Worm (Caenorhabditis elegans) whole organism, L4 larva: ENCODE data around the gene twk-22.
A peak's percentile ranks its signal among the peaks of the same experiment; 100 is the strongest.
"Not testable (repeated sequence)": the region's sequence is repeated elsewhere in the genome, so short reads cannot be mapped to it uniquely, and the experiment has no call there.

Experiments
- D1046.2 ChIP-seq: fragments of 200-800 bp; sonication (Bioruptor generic); IDR thresholded peaks from 2 replicates; pipeline ENCODE4 v1.3.6; 2022; ENCODE audit warnings: missing genetic modification characterization, missing compliant biosample characterization
- F10B5.3 ChIP-seq: sonication (generic microtip); optimal IDR thresholded peaks from 2 replicates; lab custom pipeline; 2016; ENCODE audit warnings: mild to moderate bottlenecking, missing genetic modification characterization, missing compliant biosample characterization
- F37D6.2 ChIP-seq: sonication (generic microtip); optimal IDR thresholded peaks from 2 replicates; lab custom pipeline; 2016; ENCODE audit warnings: mild to moderate bottlenecking, missing genetic modification characterization, missing compliant biosample characterization
- F44E2.7 ChIP-seq: fragments of 200-800 bp; sonication (Bioruptor generic); IDR thresholded peaks from 2 replicates; pipeline ENCODE4 v2.1.2; 2022; ENCODE audit warnings: missing genetic modification characterization, missing compliant biosample characterization
- R02D3.7 ChIP-seq: fragments of 150-350 bp; sonication (generic microtip); optimal IDR thresholded peaks from 3 replicates; lab custom pipeline; 2014; ENCODE audit warnings: missing biosample characterization, missing genetic modification characterization
- T26A8.4 ChIP-seq: fragments of 200-800 bp; sonication (Bioruptor generic); IDR thresholded peaks from 2 replicates; pipeline ENCODE4 v1.3.6; 2022; ENCODE audit warnings: missing genetic modification characterization, missing compliant biosample characterization
- Y48G9A.11 ChIP-seq: fragments of 200-800 bp; sonication (Bioruptor generic); IDR thresholded peaks from 2 replicates; pipeline ENCODE4 v1.3.6; 2022; ENCODE audit warnings: missing genetic modification reagents, missing genetic modification characterization, missing compliant biosample characterization
- ceh-20 ChIP-seq: fragments of 200-800 bp; sonication (Bioruptor generic); IDR thresholded peaks from 2 replicates; pipeline ENCODE4 v1.3.6; 2022; ENCODE audit warnings: missing genetic modification reagents, missing genetic modification characterization, missing compliant biosample characterization
- ceh-28 ChIP-seq: fragments of 150-350 bp; optimal IDR thresholded peaks from 2 replicates; lab custom pipeline; 2014; ENCODE audit warnings: missing biosample characterization, missing genetic modification reagents, missing genetic modification characterization
- ceh-32 ChIP-seq: sonication (generic microtip); optimal IDR thresholded peaks from 2 replicates; lab custom pipeline; 2016; ENCODE audit warnings: mild to moderate bottlenecking, missing genetic modification characterization, missing compliant biosample characterization; ENCODE audit not compliant: poor library complexity
- ceh-44 ChIP-seq: fragments of 200-800 bp; sonication (Bioruptor generic); IDR thresholded peaks from 2 replicates; pipeline ENCODE4 v1.3.6; 2022; ENCODE audit warnings: missing genetic modification reagents, missing genetic modification characterization, missing compliant biosample characterization
- ceh-82 ChIP-seq: sonication (generic microtip); optimal IDR thresholded peaks from 2 replicates; lab custom pipeline; 2017; ENCODE audit warnings: missing biosample characterization, missing genetic modification characterization
- ces-1 ChIP-seq: fragments of 150-350 bp; sonication (generic microtip); optimal IDR thresholded peaks from 4 replicates; lab custom pipeline; 2014; ENCODE audit warnings: missing biosample characterization, missing genetic modification reagents, missing genetic modification characterization
- cey-2 ChIP-seq: sonication (generic microtip); optimal IDR thresholded peaks from 3 replicates; lab custom pipeline; 2017; ENCODE audit warnings: missing genetic modification characterization, mild to moderate bottlenecking, missing compliant biosample characterization, antibody characterized with exemption, borderline replicate concordance; ENCODE audit not compliant: insufficient read depth
- daf-12 ChIP-seq: fragments of 150-350 bp; optimal IDR thresholded peaks from 2 replicates; lab custom pipeline; 2014; ENCODE audit warnings: missing biosample characterization, missing genetic modification reagents, missing genetic modification characterization
- daf-16 ChIP-seq, 3 experiments: sonication (generic microtip); optimal IDR thresholded peaks; 2 replicates each; lab custom pipeline; 2016 to 2017; ENCODE audit warnings: missing genetic modification characterization in 3 of 3, missing genetic modification reagents in 3 of 3, mild to moderate bottlenecking in 2 of 3, missing compliant biosample characterization in 2 of 3, missing biosample characterization in 1 of 3, moderate library complexity in 1 of 3
- daf-19 ChIP-seq: fragments of 200-800 bp; sonication (Bioruptor generic); conservative IDR thresholded peaks from 2 replicates; pipeline ENCODE4 v1.3.6; 2022; ENCODE audit warnings: missing genetic modification characterization, missing compliant biosample characterization
- dmd-6 ChIP-seq: fragments of 200-800 bp; sonication (Bioruptor generic); IDR thresholded peaks from 2 replicates; pipeline ENCODE4 v1.3.6; 2022; ENCODE audit warnings: missing genetic modification reagents, missing genetic modification characterization, missing compliant biosample characterization
- dmd-8 ChIP-seq: fragments of 200-800 bp; sonication (Bioruptor generic); IDR thresholded peaks from 2 replicates; pipeline ENCODE4 v1.3.6; 2022; ENCODE audit warnings: missing genetic modification characterization, missing compliant biosample characterization
- dve-1 ChIP-seq: sonication (generic microtip); optimal IDR thresholded peaks from 2 replicates; lab custom pipeline; 2017; ENCODE audit warnings: antibody characterized with exemption, mild to moderate bottlenecking, missing genetic modification characterization, missing compliant biosample characterization; ENCODE audit not compliant: insufficient read depth
- egl-27 ChIP-seq: sonication (generic microtip); optimal IDR thresholded peaks from 3 replicates; lab custom pipeline; 2017; ENCODE audit warnings: missing biosample characterization, missing genetic modification reagents, missing genetic modification characterization
- fkh-10 ChIP-seq: fragments of 150-350 bp; optimal IDR thresholded peaks from 2 replicates; lab custom pipeline; 2014; ENCODE audit warnings: missing biosample characterization, missing genetic modification reagents, missing genetic modification characterization
- fos-1 ChIP-seq: fragments of 150-350 bp; optimal IDR thresholded peaks from 2 replicates; lab custom pipeline; 2014; ENCODE audit warnings: missing biosample characterization, missing genetic modification characterization
- gei-8 ChIP-seq: fragments of 200-800 bp; sonication (Bioruptor generic); optimal IDR thresholded peaks from 2 replicates; lab custom pipeline; 2018; ENCODE audit warnings: mild to moderate bottlenecking, missing genetic modification characterization, missing compliant biosample characterization
- hif-1 ChIP-seq, 2 experiments: sonication (generic microtip); optimal IDR thresholded peaks; 2 replicates each; lab custom pipeline; 2016 to 2017; ENCODE audit warnings: missing compliant biosample characterization in 2 of 2, missing genetic modification characterization in 2 of 2, missing genetic modification reagents in 2 of 2, missing genotype in 2 of 2, mild to moderate bottlenecking in 1 of 2
- hlh-11 ChIP-seq: fragments of 200-800 bp; sonication (Bioruptor generic); optimal IDR thresholded peaks from 2 replicates; lab custom pipeline; 2018; ENCODE audit warnings: mild to moderate bottlenecking, missing genetic modification characterization, missing compliant biosample characterization
- hlh-30 ChIP-seq: sonication (generic microtip); optimal IDR thresholded peaks from 2 replicates; lab custom pipeline; 2017; ENCODE audit warnings: antibody characterized with exemption, mild to moderate bottlenecking, missing genetic modification characterization, missing compliant biosample characterization; ENCODE audit not compliant: insufficient read depth
- lin-38 ChIP-seq: fragments of 200-800 bp; sonication (Bioruptor generic); IDR thresholded peaks from 2 replicates; pipeline ENCODE4 v1.3.6; 2022; ENCODE audit warnings: missing genetic modification reagents, missing genetic modification characterization, missing compliant biosample characterization
- lin-39 ChIP-seq: fragments of 150-350 bp; optimal IDR thresholded peaks from 2 replicates; lab custom pipeline; 2014; ENCODE audit warnings: missing biosample characterization, missing genetic modification reagents, missing genetic modification characterization
- lir-3 ChIP-seq: sonication (generic microtip); optimal IDR thresholded peaks from 2 replicates; lab custom pipeline; 2016; ENCODE audit warnings: mild to moderate bottlenecking, missing genetic modification characterization, missing compliant biosample characterization
- madf-9 ChIP-seq: fragments of 200-800 bp; sonication (Bioruptor generic); conservative IDR thresholded peaks from 2 replicates; pipeline ENCODE4 v1.3.6; 2022; ENCODE audit warnings: missing genetic modification reagents, missing genetic modification characterization, missing compliant biosample characterization
- mdl-1 ChIP-seq, 2 experiments: fragments of 150-350 bp in 1 of 2; sonication (generic microtip) in 1 of 2; optimal IDR thresholded peaks; 2 replicates each; lab custom pipeline; 2014 to 2017; ENCODE audit warnings: missing biosample characterization in 2 of 2, missing genetic modification characterization in 2 of 2
- mep-1 ChIP-seq: fragments of 150-350 bp; sonication (generic microtip); optimal IDR thresholded peaks from 3 replicates; lab custom pipeline; 2014; ENCODE audit warnings: missing biosample characterization, missing genetic modification characterization
- mes-2 ChIP-seq: sonication (generic microtip); optimal IDR thresholded peaks from 2 replicates; lab custom pipeline; 2016; ENCODE audit warnings: missing genotype, mild to moderate bottlenecking, missing genetic modification characterization, missing compliant biosample characterization; ENCODE audit not compliant: poor library complexity, severe bottlenecking
- nhr-10 ChIP-seq: fragments of 150-350 bp; optimal IDR thresholded peaks from 2 replicates; lab custom pipeline; 2014; ENCODE audit warnings: missing biosample characterization, missing genetic modification characterization
- nhr-11 ChIP-seq: fragments of 150-350 bp; optimal IDR thresholded peaks from 2 replicates; lab custom pipeline; 2014; ENCODE audit warnings: missing biosample characterization, missing genetic modification characterization
- nhr-237 ChIP-seq: sonication (generic microtip); optimal IDR thresholded peaks from 2 replicates; lab custom pipeline; 2017; ENCODE audit warnings: missing biosample characterization, missing genetic modification characterization
- nhr-76 ChIP-seq: fragments of 150-350 bp; optimal IDR thresholded peaks from 2 replicates; lab custom pipeline; 2014; ENCODE audit warnings: missing biosample characterization, missing genetic modification characterization
- php-3 ChIP-seq: fragments of 200-800 bp; sonication (Bioruptor generic); IDR thresholded peaks from 2 replicates; pipeline ENCODE4 v1.3.6; 2022; ENCODE audit warnings: missing genetic modification reagents, missing genetic modification characterization, missing compliant biosample characterization
- rbr-2 ChIP-seq: sonication (generic microtip); optimal IDR thresholded peaks from 2 replicates; lab custom pipeline; 2016; ENCODE audit warnings: missing genotype, missing genetic modification characterization, missing compliant biosample characterization
- sdz-12 ChIP-seq: fragments of 200-800 bp; sonication (Bioruptor generic); optimal IDR thresholded peaks from 2 replicates; lab custom pipeline; 2018; ENCODE audit warnings: mild to moderate bottlenecking, missing genetic modification characterization, missing compliant biosample characterization
- snpc-1.2 ChIP-seq: fragments of 200-800 bp; sonication (Bioruptor generic); IDR thresholded peaks from 2 replicates; pipeline ENCODE4 v1.3.6; 2022; ENCODE audit warnings: missing genetic modification reagents, missing genetic modification characterization, missing compliant biosample characterization
- spr-1 ChIP-seq: sonication (generic microtip); optimal IDR thresholded peaks from 2 replicates; lab custom pipeline; 2016; ENCODE audit warnings: mild to moderate bottlenecking, missing genetic modification characterization, missing compliant biosample characterization
- unc-62 ChIP-seq, 3 experiments: fragments of 150-350 bp in 1 of 3; sonication (generic microtip); optimal IDR thresholded peaks in 2 of 3; peaks in 1 of 3; 1 replicate in 1 of 3; 2 replicates in 2 of 3; lab custom pipeline; 2014 to 2017; ENCODE audit warnings: missing biosample characterization in 3 of 3, missing genetic modification characterization in 3 of 3, missing genetic modification reagents in 3 of 3, missing genotype in 1 of 3
- vab-7 ChIP-seq: fragments of 200-800 bp; sonication (Bioruptor generic); IDR thresholded peaks from 2 replicates; pipeline ENCODE4 v1.3.6; 2022; ENCODE audit warnings: missing genetic modification reagents, missing genetic modification characterization, missing compliant biosample characterization
- zag-1 ChIP-seq: fragments of 150-350 bp; optimal IDR thresholded peaks from 2 replicates; lab custom pipeline; 2014; ENCODE audit warnings: missing biosample characterization, missing genetic modification characterization
- zfp-3 ChIP-seq: fragments of 200-800 bp; sonication (Bioruptor generic); conservative IDR thresholded peaks from 2 replicates; pipeline ENCODE4 v1.3.6; 2022; ENCODE audit warnings: missing genetic modification reagents, missing genetic modification characterization, missing compliant biosample characterization
- zip-11 ChIP-seq: fragments of 200-800 bp; sonication (Bioruptor generic); IDR thresholded peaks from 2 replicates; pipeline ENCODE4 v1.3.6; 2022; ENCODE audit warnings: missing genetic modification characterization, missing compliant biosample characterization

Gene twk-22

ce11 chrX:16298173-16298572 lies 8.1 kb upstream of the twk-22 start (continued):
- TF ChIP-seq egl-27: no peak
- TF ChIP-seq zip-11: 0 out of 2 replicates have a peak, but pooled peaks have one; percentile 49
- peak; percentile 53 for TF ChIP-seq F37D6.2 (tag; lab: Kevin White, UChicago)
- no peak for TF ChIP-seq daf-12 (tag; lab: Kevin White, UChicago)
- no peak for TF ChIP-seq ceh-82 (tag; lab: Kevin White, UChicago)
- no peak for TF ChIP-seq lin-39
- peak; percentile 60 for TF ChIP-seq spr-1
- TF ChIP-seq gei-8 (GFP tag; lab: Kevin White, UChicago): no peak
- TF ChIP-seq mdl-1 (tag; optimal IDR thresholded peaks at IDR 0.05; lab: Kevin White, UChicago): peak in 1 of 2 experiments; percentile 42
- TF ChIP-seq mep-1: peak; percentile 76
- no peak for TF ChIP-seq zag-1 (tag; lab: Kevin White, UChicago)
- TF ChIP-seq dmd-8: peak; percentile 83; the same call in 1 of the 2 replicates
- 0 out of 2 replicates have a peak, but pooled peaks have one; percentile 53 for TF ChIP-seq ceh-20
- TF ChIP-seq rbr-2 (tag; lab: Kevin White, UChicago): peak; percentile 68
- TF ChIP-seq hif-1 (tag; optimal IDR thresholded peaks at IDR 0.05; lab: Kevin White, UChicago): peak in 1 of 2 experiments; percentile 45
- TF ChIP-seq nhr-237 (tag; lab: Kevin White, UChicago): no peak
- TF ChIP-seq ceh-28 (tag; lab: Kevin White, UChicago): no peak
- TF ChIP-seq vab-7 (GFP tag; lab: Robert Waterston, UW): peak; percentile 86
- peak; percentile 69 for TF ChIP-seq lir-3
- no peak for TF ChIP-seq ces-1 (GFP tag; lab: Kevin White, UChicago)
- TF ChIP-seq T26A8.4 (GFP tag; lab: Robert Waterston, UW): peak; percentile 39; the same call in 1 of the 2 replicates
- peak; percentile 70 for TF ChIP-seq madf-9 (GFP tag; lab: Robert Waterston, UW)
- no peak for TF ChIP-seq zfp-3 (GFP tag; lab: Robert Waterston, UW)
- peak; percentile 35 for TF ChIP-seq sdz-12 (GFP tag; lab: Kevin White, UChicago)
- TF ChIP-seq R02D3.7 (tag; lab: Kevin White, UChicago): no peak
- no peak for TF ChIP-seq daf-19 (GFP tag; lab: Robert Waterston, UW)
- no peak for TF ChIP-seq ceh-32
- TF ChIP-seq F44E2.7 (GFP tag; lab: Robert Waterston, UW): peak; percentile 77
- TF ChIP-seq nhr-10: no peak
- TF ChIP-seq fos-1 (tag; lab: Kevin White, UChicago): no peak
- TF ChIP-seq F10B5.3: peak; percentile 22
- no peak for TF ChIP-seq php-3 (GFP tag; lab: Robert Waterston, UW)
- TF ChIP-seq hlh-11 (tag; lab: Kevin White, UChicago): peak; percentile 57
- peak; percentile 8 for TF ChIP-seq fkh-10 (GFP tag; lab: Kevin White, UChicago)
- TF ChIP-seq cey-2 (tag; lab: Kevin White, UChicago): no peak
- no peak for TF ChIP-seq nhr-11 (tag; lab: Kevin White, UChicago)
- TF ChIP-seq nhr-76 (tag; lab: Kevin White, UChicago): no peak

- TF ChIP-seq lin-38 (GFP tag; lab: Robert Waterston, UW) (peak; percentile 25; the same call in 1 of the 2 replicates), daf-16 (tag; optimal IDR thresholded peaks at IDR 0.05; lab: Kevin White, UChicago) (peak; percentile 30), dve-1 (tag; lab: Kevin White, UChicago) (peak; percentile 27), unc-62 (GFP tag; optimal IDR thresholded peaks at IDR 0.05 in 1 of 2; lab: Kevin White, UChicago) (peak in 1 of 2 experiments; percentile 15), ceh-44 (GFP tag; lab: Robert Waterston, UW) (peak; percentile 58; the same call in 1 of the 2 replicates), Y48G9A.11 (peak; percentile 12; the same call in 1 of the 2 replicates), mes-2 (tag; lab: Kevin White, UChicago) (peak; percentile 46), hlh-30 (tag; lab: Kevin White, UChicago) (peak; percentile 77), vab-7 (GFP tag; lab: Robert Waterston, UW) (peak; percentile 41; the same call in 1 of the 2 replicates), dmd-6 (GFP tag; lab: Robert Waterston, UW) (peak; percentile 33; the same call in 1 of the 2 replicates), dmd-8 (0 out of 2 replicates have a peak, but pooled peaks have one; percentile 50), D1046.2 (GFP tag; lab: Robert Waterston, UW) (0 out of 2 replicates have a peak, but pooled peaks have one; percentile 26), zfp-3 (GFP tag; lab: Robert Waterston, UW) (0 out of 2 replicates have a peak, but pooled peaks have one; percentile 39), snpc-1.2 (GFP tag; lab: Robert Waterston, UW) (peak; percentile 48; the same call in 1 of the 2 replicates)
- TF ChIP-seq daf-16 (GFP tag; optimal IDR thresholded peaks at IDR 0.05; lab: Kevin White, UChicago); unc-62 (tag; optimal IDR thresholded peaks at IDR 0.05; lab: Kevin White, UChicago): not testable (repeated sequence)
These were observed 7.0 kb upstream of the twk-22 start for ce11 chrX:16299217-16299616.
